Worm (Caenorhabditis elegans) whole organism, midembryonic: ENCODE results near the gene ZK616.2.
A peak's percentile ranks its signal among the peaks of the same experiment; 100 is the strongest.

ENCODE experiments used
- T22C8.4 ChIP-seq: fragments of 200-800 bp; sonication (Bioruptor generic); IDR thresholded peaks from 2 replicates; pipeline ENCODE4 v1.3.6; 2022; ENCODE audit warnings: missing genetic modification characterization, missing compliant biosample characterization
- cog-1 ChIP-seq: sonication (generic microtip); optimal IDR thresholded peaks from 2 replicates; lab custom pipeline; 2016; ENCODE audit warnings: missing genetic modification characterization, missing compliant biosample characterization
- flt-1 ChIP-seq: fragments of 200-800 bp; sonication (Bioruptor generic); IDR thresholded peaks from 2 replicates; pipeline ENCODE4 v1.3.6; 2022; ENCODE audit warnings: missing genetic modification characterization, missing compliant biosample characterization
- klf-2 ChIP-seq: fragments of 200-800 bp; sonication (Bioruptor generic); conservative IDR thresholded peaks from 2 replicates; pipeline ENCODE4 v1.3.6; 2022; ENCODE audit warnings: missing genetic modification reagents, missing genetic modification characterization, missing compliant biosample characterization
- med-1 ChIP-seq: sonication (generic microtip); optimal IDR thresholded peaks from 2 replicates; lab custom pipeline; 2017; ENCODE audit warnings: missing genetic modification characterization, mild to moderate bottlenecking, missing compliant biosample characterization, antibody characterized with exemption, missing genetic modification reagents; ENCODE audit not compliant: insufficient read depth
- ref-1 ChIP-seq: fragments of 200-800 bp; sonication (Bioruptor generic); conservative IDR thresholded peaks from 2 replicates; pipeline ENCODE4 v1.3.6; 2022; ENCODE audit warnings: missing genetic modification reagents, missing genetic modification characterization, missing compliant biosample characterization
- tab-1 ChIP-seq: fragments of 200-800 bp; sonication (Bioruptor generic); IDR thresholded peaks from 2 replicates; pipeline ENCODE4 v1.3.6; 2022; ENCODE audit warnings: missing genetic modification characterization, missing compliant biosample characterization
- ztf-23 ChIP-seq: fragments of 200-800 bp; sonication (Bioruptor generic); IDR thresholded peaks from 2 replicates; pipeline ENCODE4 v1.3.6; 2022; ENCODE audit warnings: missing genetic modification reagents, missing genetic modification characterization, missing compliant biosample characterization
- ztf-29 ChIP-seq: fragments of 200-800 bp; sonication (Bioruptor generic); IDR thresholded peaks from 2 replicates; pipeline ENCODE4 v1.3.6; 2022; ENCODE audit warnings: missing genetic modification reagents, missing genetic modification characterization, missing compliant biosample characterization

The ZK616.2 gene

DNA sequence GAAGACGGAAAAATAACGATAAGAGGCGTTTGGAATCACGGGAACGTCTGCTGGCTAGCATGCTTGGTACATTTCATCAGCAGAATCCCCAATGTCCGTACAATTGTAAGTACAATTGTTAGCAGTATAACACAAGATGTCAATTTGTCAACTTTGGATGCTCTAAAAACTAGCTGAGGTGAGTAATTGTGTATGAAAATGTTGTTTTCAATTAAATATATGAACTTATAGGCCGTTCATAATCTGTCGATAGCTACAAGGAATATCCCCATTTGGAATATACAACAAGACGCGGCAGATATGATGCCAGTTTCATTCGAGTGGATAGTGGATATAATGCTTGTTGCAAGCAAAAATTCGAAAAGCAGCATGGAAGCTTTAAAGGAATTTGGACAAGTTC is 12.6 kb upstream of the ZK616.2 start, which contains the start of gene F41H10.12:
TSS of gene F41H10.12 (plus strand) at position 301 of the 400 bp plus-strand sequence.
- no peak for TF ChIP-seq klf-2 (GFP tag; lab: Robert Waterston, UW)
- no peak for TF ChIP-seq cog-1 (tag; lab: Kevin White, UChicago)

DNA sequence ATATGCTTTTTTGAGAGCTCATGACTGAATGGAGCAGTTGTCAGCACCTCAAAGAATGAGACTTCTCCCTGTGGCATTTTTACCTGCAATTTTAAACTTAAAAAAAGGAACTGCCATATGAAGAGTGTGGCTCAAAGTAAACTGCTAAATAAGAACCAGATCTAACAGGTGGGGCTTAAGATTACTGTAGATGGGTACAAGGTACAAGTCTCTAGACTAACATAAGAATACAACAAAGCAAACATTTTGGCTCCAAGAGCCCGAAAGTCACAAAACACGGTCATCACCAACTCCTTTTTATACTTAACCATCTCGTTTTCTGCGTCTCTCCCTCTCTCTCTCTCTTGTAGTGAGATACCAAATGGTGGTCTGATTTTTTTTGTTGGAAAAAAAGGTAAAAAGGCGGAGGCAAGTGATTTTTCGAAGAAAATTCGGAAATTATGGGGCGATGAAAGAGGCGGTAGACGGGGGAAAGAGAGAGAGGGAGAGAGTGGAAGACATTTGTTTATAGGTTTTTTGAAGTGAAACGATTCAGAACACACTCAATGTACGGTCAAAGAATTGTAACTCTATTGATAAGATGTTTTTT is 9.1 kb upstream of the ZK616.2 start, which contains the start of gene elo-6:
TSS of gene elo-6 (minus strand) at position 83 of the 589 bp plus-strand sequence.
- no peak for TF ChIP-seq tab-1 (GFP tag; lab: Robert Waterston, UW)
- TF ChIP-seq cog-1 (tag; lab: Kevin White, UChicago): no peak
- no peak for TF ChIP-seq klf-2 (GFP tag; lab: Robert Waterston, UW)
- no peak for TF ChIP-seq ref-1 (GFP tag; lab: Robert Waterston, UW)
- TF ChIP-seq ztf-29 (GFP tag; lab: Robert Waterston, UW): no peak
- no peak for TF ChIP-seq flt-1
- TF ChIP-seq med-1 (GFP tag; lab: Kevin White, UChicago): no peak
- no peak for TF ChIP-seq T22C8.4 (GFP tag; lab: Robert Waterston, UW)
- no peak for TF ChIP-seq ztf-23 (GFP tag; lab: Robert Waterston, UW)

DNA sequence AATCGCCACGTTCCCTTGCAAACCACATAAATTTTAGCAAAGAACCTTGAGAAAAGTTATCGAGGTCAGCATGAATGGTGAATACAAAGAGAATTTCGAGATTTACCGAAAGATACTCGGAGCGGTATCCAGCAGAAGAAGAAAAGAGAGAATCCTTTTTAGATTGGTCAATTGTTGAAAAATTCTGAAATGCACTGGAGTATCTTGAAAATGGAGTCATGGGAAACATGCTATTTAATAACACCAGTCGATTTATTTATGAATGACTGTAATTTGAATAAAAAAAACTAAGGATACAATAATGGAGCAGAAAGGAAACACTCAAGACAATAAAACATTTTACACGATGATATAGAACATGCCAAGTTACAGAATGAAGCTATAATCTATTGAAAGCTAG is 7.7 kb upstream of the ZK616.2 start:
- TF ChIP-seq ztf-23 (GFP tag; lab: Robert Waterston, UW) (no peak), med-1 (GFP tag; lab: Kevin White, UChicago) (no peak), ref-1 (GFP tag; lab: Robert Waterston, UW) (no peak), tab-1 (GFP tag; lab: Robert Waterston, UW) (no peak), flt-1 (no peak), T22C8.4 (GFP tag; lab: Robert Waterston, UW) (no peak), klf-2 (GFP tag; lab: Robert Waterston, UW) (no peak), ztf-29 (GFP tag; lab: Robert Waterston, UW) (no peak), cog-1 (tag; lab: Kevin White, UChicago) (no peak)

DNA sequence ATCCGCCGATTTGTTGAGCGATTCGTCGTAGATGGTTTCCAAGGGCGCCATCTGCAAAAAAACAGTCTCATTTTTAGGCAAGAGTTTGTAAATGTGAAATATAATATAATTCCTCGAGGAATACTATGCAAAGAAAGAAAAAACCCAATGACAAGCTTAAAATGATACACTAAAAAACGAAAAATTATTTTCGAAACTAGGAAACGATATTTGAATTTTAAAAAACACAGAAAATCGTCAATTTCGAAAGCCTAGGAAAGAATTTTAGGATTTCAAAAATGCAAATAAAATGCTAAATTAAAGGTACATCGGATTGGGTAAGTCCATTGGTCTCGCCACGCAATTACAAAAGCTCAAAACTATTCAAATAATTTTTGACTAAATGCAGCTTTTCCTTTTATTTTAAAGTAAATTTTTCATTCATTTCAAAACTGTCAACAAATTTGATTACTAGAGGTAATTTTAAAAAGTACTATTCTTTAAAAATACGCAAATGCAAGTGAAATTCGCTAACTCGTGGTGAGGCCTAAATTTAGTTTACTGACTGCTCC is 6.1 kb upstream of the ZK616.2 start, which contains the start of the genes htp-1 and ZK616.5:
TSS of gene htp-1 (minus strand) at position 51 of the 551 bp plus-strand sequence.
TSS of gene ZK616.5 (plus strand) at position 423 of the 551 bp plus-strand sequence.
- TF ChIP-seq tab-1 (GFP tag; lab: Robert Waterston, UW) (no peak), klf-2 (GFP tag; lab: Robert Waterston, UW) (no peak), ztf-23 (GFP tag; lab: Robert Waterston, UW) (no peak), flt-1 (no peak), ref-1 (GFP tag; lab: Robert Waterston, UW) (no peak), T22C8.4 (GFP tag; lab: Robert Waterston, UW) (no peak)

DNA sequence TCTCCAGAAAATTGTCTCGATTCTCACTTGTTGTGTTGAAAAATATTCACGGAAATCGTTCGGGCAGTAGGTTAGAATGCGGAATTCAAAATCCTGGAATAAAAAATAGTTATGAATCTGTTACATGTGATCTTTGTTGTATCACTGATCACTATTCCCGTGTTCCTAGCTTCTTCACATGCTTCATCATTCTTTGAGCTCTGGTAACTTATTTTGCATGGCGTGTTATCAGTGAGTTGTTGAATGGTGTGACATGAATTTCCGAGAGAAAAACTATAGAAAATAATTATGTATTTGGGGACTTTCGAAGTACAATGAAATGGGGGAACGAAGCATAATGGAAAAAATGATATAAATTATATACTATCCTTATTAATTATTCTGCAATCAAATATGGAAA is 4.1 kb upstream of the ZK616.2 start:
- no peak for TF ChIP-seq T22C8.4 (GFP tag; lab: Robert Waterston, UW)
- TF ChIP-seq ztf-29 (GFP tag; lab: Robert Waterston, UW): no peak
- no peak for TF ChIP-seq flt-1
- no peak for TF ChIP-seq med-1 (GFP tag; lab: Kevin White, UChicago)
- TF ChIP-seq cog-1 (tag; lab: Kevin White, UChicago): no peak
- TF ChIP-seq ztf-23 (GFP tag; lab: Robert Waterston, UW): no peak
- no peak for TF ChIP-seq ref-1 (GFP tag; lab: Robert Waterston, UW)
- TF ChIP-seq tab-1 (GFP tag; lab: Robert Waterston, UW): no peak
- TF ChIP-seq klf-2 (GFP tag; lab: Robert Waterston, UW): no peak

DNA sequence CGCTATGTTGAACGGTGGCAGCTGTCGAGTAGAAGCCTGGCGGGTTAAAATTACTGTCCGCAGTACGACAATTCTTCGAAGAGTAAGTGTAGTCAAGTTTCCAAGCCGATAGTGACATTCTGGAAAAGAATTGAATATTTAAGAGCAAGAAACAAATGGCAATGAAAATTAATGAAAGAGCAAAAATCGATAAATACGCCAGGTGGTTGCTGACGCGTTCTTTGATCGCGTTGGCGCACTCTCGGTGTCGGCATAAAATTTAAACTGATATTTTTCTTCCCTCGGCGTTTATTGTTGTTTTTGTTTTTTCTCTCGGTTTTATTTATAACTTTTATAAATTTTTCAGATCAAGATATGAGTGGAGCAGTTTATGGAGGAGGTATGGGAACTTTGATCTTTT is 3.0 kb upstream of the ZK616.2 start, which contains the start of the genes perm-3 and swsn-6:
TSS of gene perm-3 (minus strand) at position 118 of the 400 bp plus-strand sequence.
TSS of gene swsn-6 (plus strand) at position 347 of the 400 bp plus-strand sequence.
- TF ChIP-seq tab-1 (GFP tag; lab: Robert Waterston, UW) (no peak), ref-1 (GFP tag; lab: Robert Waterston, UW) (no peak), flt-1 (peak; percentile 66; the same call in 1 of the 2 replicates), cog-1 (tag; lab: Kevin White, UChicago) (no peak), T22C8.4 (GFP tag; lab: Robert Waterston, UW) (peak; percentile 85; the same call in 1 of the 2 replicates)

DNA sequence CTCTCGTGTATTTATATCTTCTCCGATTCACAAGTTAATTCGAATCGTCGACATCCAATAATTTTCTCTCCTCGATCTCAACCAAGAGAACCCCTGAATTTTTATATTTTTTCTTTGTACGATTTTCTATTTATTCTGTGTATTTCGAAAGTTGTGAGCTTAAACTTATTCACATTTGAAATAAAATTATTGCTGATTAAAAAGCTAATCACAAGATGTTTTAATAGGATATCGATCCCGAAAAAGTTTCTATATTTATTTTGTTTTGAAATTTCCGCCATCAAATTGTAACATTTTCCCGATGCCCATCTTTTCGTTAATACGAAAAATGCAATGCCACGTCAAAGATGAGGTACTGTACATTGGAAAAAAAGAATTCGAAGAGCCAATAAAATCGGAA is 870 bp upstream of the ZK616.2 start, which contains the start of gene ZK616.3:
TSS of gene ZK616.3 (plus strand) at position 301 of the 400 bp plus-strand sequence.
- TF ChIP-seq med-1 (GFP tag; lab: Kevin White, UChicago): no peak
- no peak for TF ChIP-seq cog-1 (tag; lab: Kevin White, UChicago)
- no peak for TF ChIP-seq klf-2 (GFP tag; lab: Robert Waterston, UW)
- TF ChIP-seq flt-1: no peak
- TF ChIP-seq ref-1 (GFP tag; lab: Robert Waterston, UW): no peak
- TF ChIP-seq tab-1 (GFP tag; lab: Robert Waterston, UW): no peak
- no peak for TF ChIP-seq T22C8.4 (GFP tag; lab: Robert Waterston, UW)
- no peak for TF ChIP-seq ztf-23 (GFP tag; lab: Robert Waterston, UW)
- TF ChIP-seq ztf-29 (GFP tag; lab: Robert Waterston, UW): no peak

DNA sequence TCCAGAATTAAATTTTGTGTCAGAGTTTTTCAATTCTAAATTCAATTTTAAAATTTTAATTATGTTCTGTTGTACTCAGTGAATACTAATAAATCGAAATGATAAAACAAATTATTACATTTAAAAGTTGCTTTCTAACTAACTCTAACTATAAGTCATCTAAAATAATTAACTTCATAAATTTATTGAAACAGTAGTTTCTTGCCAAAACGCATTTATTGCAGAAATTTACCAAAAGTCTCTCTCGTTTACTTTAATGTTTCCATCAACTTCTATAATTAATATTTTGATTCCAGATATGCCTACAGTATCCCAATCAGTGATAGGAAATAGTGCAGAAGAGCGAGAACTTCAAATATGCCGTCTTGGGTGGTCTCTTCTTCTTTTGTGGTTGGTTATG is 3.0 kb downstream of the ZK616.2 start, which contains the start of gene ZK616.1:
TSS of gene ZK616.1 (plus strand) at position 301 of the 400 bp plus-strand sequence.
- no peak for TF ChIP-seq cog-1 (tag; lab: Kevin White, UChicago)
- TF ChIP-seq klf-2 (GFP tag; lab: Robert Waterston, UW): no peak
- no peak for TF ChIP-seq T22C8.4 (GFP tag; lab: Robert Waterston, UW)
- no peak for TF ChIP-seq ztf-23 (GFP tag; lab: Robert Waterston, UW)
- TF ChIP-seq tab-1 (GFP tag; lab: Robert Waterston, UW): no peak

DNA sequence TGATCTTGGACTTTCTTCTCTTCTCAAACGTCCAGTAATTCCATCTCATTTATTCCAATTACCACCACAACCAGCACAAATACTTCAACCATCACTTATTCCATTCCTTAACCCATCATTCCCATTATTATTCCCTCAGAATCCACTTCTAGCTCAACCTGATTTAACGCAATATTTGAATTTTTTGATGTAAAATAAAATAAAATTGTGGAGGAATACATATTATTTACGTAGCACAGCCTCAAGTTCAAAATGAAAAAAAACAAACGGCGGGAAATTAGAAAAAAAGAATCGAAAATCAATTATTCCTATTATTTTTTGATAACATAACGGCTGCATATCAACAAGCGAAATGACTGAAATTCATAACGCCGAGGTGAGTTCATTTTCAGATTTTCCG is 7.7 kb downstream of the ZK616.2 start, which contains the start of gene ZK616.61:
TSS of gene ZK616.61 (plus strand) at position 301 of the 400 bp plus-strand sequence.
- TF ChIP-seq ref-1 (GFP tag; lab: Robert Waterston, UW) (no peak), med-1 (GFP tag; lab: Kevin White, UChicago) (no peak), flt-1 (no peak), ztf-23 (GFP tag; lab: Robert Waterston, UW) (no peak), ztf-29 (GFP tag; lab: Robert Waterston, UW) (no peak), T22C8.4 (GFP tag; lab: Robert Waterston, UW) (no peak), cog-1 (tag; lab: Kevin White, UChicago) (no peak), klf-2 (GFP tag; lab: Robert Waterston, UW) (no peak), tab-1 (GFP tag; lab: Robert Waterston, UW) (no peak)
